Fruit fly (Drosophila melanogaster) whole organism: ENCODE measurements around the gene CG7069.

Experiments
- CG8478 ChIP-seq: fragments of >200 bp; optimal IDR thresholded peaks from 2 replicates; lab custom pipeline; 2018; ENCODE audit warnings: inconsistent platforms
- Dll ChIP-seq: fragments of >200 bp; optimal IDR thresholded peaks from 2 replicates; lab custom pipeline; 2017
- EcR ChIP-seq, 2 experiments: fragments of >200 bp; optimal IDR thresholded peaks; 2 replicates each; lab custom pipeline; 2017; ENCODE audit warnings: missing biosample characterization in 2 of 2, missing genetic modification characterization in 2 of 2, missing genetic modification reagents in 2 of 2
- pan ChIP-seq: fragments of >200 bp; optimal IDR thresholded peaks from 2 replicates; lab custom pipeline; 2017
- psq ChIP-seq: fragments of >200 bp; optimal IDR thresholded peaks from 2 replicates; lab custom pipeline; 2017
- usp ChIP-seq: fragments of >200 bp; optimal IDR thresholded peaks from 2 replicates; lab custom pipeline; 2017; ENCODE audit warnings: missing biosample characterization, missing genetic modification characterization, mixed read lengths

CG7069 gene

dm6 chr3R:22405639-22406038, 33.0 kb downstream of the CG7069 start, which contains the start of gene CG13855:
TSS of gene CG13855 (plus strand) at chr3R:22405939.
- TF ChIP-seq EcR (GFP tag; optimal IDR thresholded peaks at IDR 0.05; lab: Kevin White, UChicago) = no peak

- TF ChIP-seq EcR (GFP tag; optimal IDR thresholded peaks at IDR 0.05; lab: Kevin White, UChicago) (no peak), usp (GFP tag; lab: Kevin White, UChicago) (no peak), Dll (lab: Kevin White, UChicago) (no peak), CG8478 (lab: Kevin White, UChicago) (no peak), pan (lab: Kevin White, UChicago) (no peak), psq (lab: Kevin White, UChicago) (no peak)
Observed at dm6 chr3R:22410537-22411360, 38.1 kb downstream of the CG7069 start, which contains the start of the genes CG13850 and lqfR. TSS of gene CG13850 (minus strand) at chr3R:22410915. TSS of gene lqfR (plus strand) at chr3R:22411301.

- TF ChIP-seq pan (lab: Kevin White, UChicago) (no peak), usp (GFP tag; lab: Kevin White, UChicago) (no peak), psq (lab: Kevin White, UChicago) (no peak), CG8478 (lab: Kevin White, UChicago) (no peak), EcR (GFP tag; optimal IDR thresholded peaks at IDR 0.05; lab: Kevin White, UChicago) (no peak), Dll (lab: Kevin White, UChicago) (no peak)
Observed at dm6 chr3R:22411879-22412587, 39.4 kb downstream of the CG7069 start.

dm6 chr3R:22420911-22421310, 48.3 kb downstream of the CG7069 start, which contains the start of the genes Nop56 and mats:
TSS of gene Nop56 (minus strand) at chr3R:22421068.
TSS of gene mats (plus strand) at chr3R:22421161.
- TF ChIP-seq usp (GFP tag; lab: Kevin White, UChicago) (no peak), pan (lab: Kevin White, UChicago) (no peak), Dll (lab: Kevin White, UChicago) (no peak), CG8478 (lab: Kevin White, UChicago) (no peak), EcR (GFP tag; optimal IDR thresholded peaks at IDR 0.05; lab: Kevin White, UChicago) (no peak), psq (lab: Kevin White, UChicago) (no peak)

dm6 chr3R:22421618-22422017, 49.0 kb downstream of the CG7069 start:
- TF ChIP-seq EcR (GFP tag; optimal IDR thresholded peaks at IDR 0.05; lab: Kevin White, UChicago) (no peak), psq (lab: Kevin White, UChicago) (no peak), pan (lab: Kevin White, UChicago) (no peak), Dll (lab: Kevin White, UChicago) (no peak)

- no peak for TF ChIP-seq EcR (GFP tag; optimal IDR thresholded peaks at IDR 0.05; lab: Kevin White, UChicago)
- TF ChIP-seq usp (GFP tag; lab: Kevin White, UChicago) = no peak
- no peak for TF ChIP-seq CG8478 (lab: Kevin White, UChicago)
Observed at dm6 chr3R:22423996-22424395, 51.4 kb downstream of the CG7069 start.

dm6 chr3R:22424602-22425190, 52.1 kb downstream of the CG7069 start, which contains the start of gene pinta:
TSS of gene pinta (minus strand) at chr3R:22424929.
- TF ChIP-seq usp (GFP tag; lab: Kevin White, UChicago) = no peak
- TF ChIP-seq pan (lab: Kevin White, UChicago) = no peak
